Fruit fly (Drosophila melanogaster) whole organism: ENCODE measurements around the gene CG5070.

Experiments used
- CG8478 ChIP-seq: fragments of >200 bp; optimal IDR thresholded peaks from 2 replicates; lab custom pipeline; 2018; ENCODE audit warnings: inconsistent platforms
- Dll ChIP-seq: fragments of >200 bp; optimal IDR thresholded peaks from 2 replicates; lab custom pipeline; 2017
- pan ChIP-seq: fragments of >200 bp; optimal IDR thresholded peaks from 2 replicates; lab custom pipeline; 2017
- psq ChIP-seq: fragments of >200 bp; optimal IDR thresholded peaks from 2 replicates; lab custom pipeline; 2017

DNA sequence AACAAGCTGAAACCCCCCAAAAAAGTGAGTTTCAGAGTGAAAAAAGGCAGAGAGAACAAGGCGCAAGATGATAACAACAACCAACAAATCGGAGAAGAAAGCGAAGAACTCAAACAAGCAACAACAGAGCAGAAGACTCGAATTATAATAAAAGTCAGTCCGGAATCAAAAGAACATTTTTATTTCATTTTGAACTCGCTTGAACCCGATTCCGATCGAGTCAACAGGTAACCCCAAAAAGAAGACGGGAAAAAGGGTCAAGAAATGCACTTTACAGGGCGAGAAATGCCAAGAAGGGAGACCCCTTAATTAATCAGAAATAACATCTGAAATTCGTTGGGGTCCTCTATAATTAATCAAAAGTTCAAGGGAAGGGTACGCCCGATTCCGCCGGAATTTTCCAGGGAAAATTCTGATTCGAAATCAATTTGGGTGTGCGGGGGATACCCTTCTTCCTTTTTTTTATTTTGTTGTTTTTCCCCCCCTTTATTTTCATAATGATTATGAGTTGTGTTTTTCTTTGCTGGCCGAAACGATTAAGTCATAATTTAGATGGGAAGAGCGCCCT lies 40.4 kb upstream of the CG5070 start:
- no peak for TF ChIP-seq psq (lab: Kevin White, UChicago)
- TF ChIP-seq pan (lab: Kevin White, UChicago) = no peak
- no peak for TF ChIP-seq CG8478 (lab: Kevin White, UChicago)
- no peak for TF ChIP-seq Dll (lab: Kevin White, UChicago)
